Fruit fly (Drosophila melanogaster): ENCODE measurements around the gene Bre1.

Gene Bre1

dm6 chr3L:5809201-5809584 lies 15.2 kb upstream of the Bre1 start (continued):
- no peak for TF ChIP-seq CG12219 (GFP tag; optimal IDR thresholded peaks at IDR 0.05)
- no peak for TF ChIP-seq grn (GFP tag; optimal IDR thresholded peaks at IDR 0.05)
- peak; percentile 41 for TF ChIP-seq CoRest (tag; optimal IDR thresholded peaks at IDR 0.05)
- TF ChIP-seq CG31441 (GFP tag; IDR thresholded peaks at IDR 0.05) = peak; percentile 61; the same call in 1 of the 2 replicates
- TF ChIP-seq Xrp1 (GFP tag; IDR thresholded peaks at IDR 0.05) = peak; percentile 22; the same call in 1 of the 2 replicates
- TF ChIP-seq luna (GFP tag; optimal IDR thresholded peaks at IDR 0.05) = no peak
- TF ChIP-seq CG11093 (GFP tag; IDR thresholded peaks at IDR 0.05) = no peak
- TF ChIP-seq CG9727 (GFP tag; optimal IDR thresholded peaks at IDR 0.05) = peak; percentile 39
- no peak for TF ChIP-seq eyg (GFP tag; optimal IDR thresholded peaks at IDR 0.05)
- peak; percentile 18 for TF ChIP-seq grau (tag; optimal IDR thresholded peaks at IDR 0.05)
- no peak for TF ChIP-seq CG8388 (GFP tag; optimal IDR thresholded peaks at IDR 0.05)
- no peak for TF ChIP-seq cwo (GFP tag; optimal IDR thresholded peaks at IDR 0.05)
- TF ChIP-seq CG16863 (GFP tag; optimal IDR thresholded peaks at IDR 0.05) = no peak
- TF ChIP-seq CG12659 (GFP tag; optimal IDR thresholded peaks at IDR 0.05) = peak; percentile 3
- TF ChIP-seq esg (GFP tag; conservative IDR thresholded peaks at IDR 0.05) = no peak
- TF ChIP-seq CG7786 (GFP tag; optimal IDR thresholded peaks at IDR 0.05) = no peak

- TF ChIP-seq Poxn (GFP tag; IDR thresholded peaks at IDR 0.05) (no peak), nau (GFP tag; optimal IDR thresholded peaks at IDR 0.05) (peak; percentile 6), caup (GFP tag; optimal IDR thresholded peaks at IDR 0.05; ENCODE audit: severe bottlenecking) (no peak), CG10543 (GFP tag; optimal IDR thresholded peaks at IDR 0.05) (peak; percentile 70), wdn (GFP tag; IDR thresholded peaks at IDR 0.05) (no peak), Rfx (GFP tag; IDR thresholded peaks at IDR 0.05) (no peak), grn (GFP tag; optimal IDR thresholded peaks at IDR 0.05) (peak; percentile 46), B-H2 (GFP tag; optimal IDR thresholded peaks at IDR 0.05) (peak; percentile 11), Atf6 (GFP tag; IDR thresholded peaks at IDR 0.05) (no peak), CHES-1-like (GFP tag; optimal IDR thresholded peaks at IDR 0.05) (peak; percentile 6), Pdp1 (GFP tag; optimal IDR thresholded peaks at IDR 0.05) (peak in 1 of 2 experiments; percentile 95), chinmo (GFP tag; IDR thresholded peaks at IDR 0.05; ENCODE audit: partially characterized antibody) (0 out of 4 replicates have a peak, but pooled peaks have one; percentile 73), CG3281 (GFP tag; optimal IDR thresholded peaks at IDR 0.05) (no peak), Sox102F (GFP tag; optimal IDR thresholded peaks at IDR 0.05) (no peak), Nf-YB (GFP tag; optimal IDR thresholded peaks at IDR 0.05) (no peak), pan (optimal IDR thresholded peaks at IDR 0.05) (no peak), pan (GFP tag; optimal IDR thresholded peaks at IDR 0.05 in 1 of 2, IDR thresholded peaks at IDR 0.05 in 1 of 2) (peak in 1 of 2 experiments; percentile 59), Doc3 (GFP tag; IDR thresholded peaks at IDR 0.05; ENCODE audit: partially characterized antibody) (no peak), exex (tag; optimal IDR thresholded peaks at IDR 0.05) (peak; percentile 62), sr (GFP tag; IDR thresholded peaks at IDR 0.05) (peak; percentile 47; the same call in 2 of the 3 replicates), gsb-n (tag; optimal IDR thresholded peaks at IDR 0.05) (no peak), Adf1 (GFP tag; IDR thresholded peaks at IDR 0.05) (peak; percentile 71), CG9932 (GFP tag; IDR thresholded peaks at IDR 0.05) (no peak), sd (tag; optimal IDR thresholded peaks at IDR 0.05) (peak; percentile 72), CG4730 (GFP tag; IDR thresholded peaks at IDR 0.05) (no peak), unc-4 (GFP tag; IDR thresholded peaks at IDR 0.05; ENCODE audit: partially characterized antibody) (no peak), lab (GFP tag; optimal IDR thresholded peaks at IDR 0.05) (peak; percentile 63), crol (GFP tag; IDR thresholded peaks at IDR 0.05) (peak; percentile 82), Stat92E (GFP tag; optimal IDR thresholded peaks at IDR 0.05) (no peak), CG30020 (tag; optimal IDR thresholded peaks at IDR 0.05) (no peak), ftz-f1 (GFP tag; optimal IDR thresholded peaks at IDR 0.05) (peak; percentile 88), salm (tag; optimal IDR thresholded peaks at IDR 0.05) (no peak), CG12769 (tag; optimal IDR thresholded peaks at IDR 0.05) (peak; percentile 40)
Measured at dm6 chr3L:5808540-5809200, 14.7 kb upstream of the Bre1 start.

Measured in whole organism, embryonic.